Worm (Caenorhabditis elegans) whole organism, L3 larva: ENCODE results near the gene gpa-2.

Experiments used
- R02D3.7 ChIP-seq: fragments of 150-350 bp; optimal IDR thresholded peaks from 2 replicates; lab custom pipeline; 2014; ENCODE audit warnings: missing biosample characterization, missing genetic modification characterization
- ZK546.5 ChIP-seq: sonication (generic microtip); optimal IDR thresholded peaks from 2 replicates; lab custom pipeline; 2017; ENCODE audit warnings: missing biosample characterization, missing genetic modification characterization
- ama-1 ChIP-seq: fragments of 150-350 bp; optimal IDR thresholded peaks from 2 replicates; lab custom pipeline; 2018
- ceh-28 ChIP-seq: fragments of 150-350 bp; optimal IDR thresholded peaks from 2 replicates; lab custom pipeline; 2014; ENCODE audit warnings: missing biosample characterization, missing genetic modification reagents, missing genetic modification characterization
- ceh-82 ChIP-seq: fragments of 150-350 bp; optimal IDR thresholded peaks from 2 replicates; lab custom pipeline; 2014; ENCODE audit warnings: missing biosample characterization, missing genetic modification characterization
- ceh-9 ChIP-seq: sonication (generic microtip); optimal IDR thresholded peaks from 2 replicates; lab custom pipeline; 2018; ENCODE audit warnings: missing biosample characterization, missing genetic modification characterization
- egl-5 ChIP-seq: fragments of 150-350 bp; optimal IDR thresholded peaks from 2 replicates; lab custom pipeline; 2017; ENCODE audit warnings: missing biosample characterization, missing genetic modification reagents, missing genetic modification characterization, inconsistent platforms
- elt-1 ChIP-seq: fragments of 150-350 bp; optimal IDR thresholded peaks from 2 replicates; lab custom pipeline; 2014; ENCODE audit warnings: missing biosample characterization, missing genetic modification characterization
- elt-2 ChIP-seq: sonication (generic microtip); optimal IDR thresholded peaks from 2 replicates; lab custom pipeline; 2016; ENCODE audit warnings: missing genetic modification reagents, mild to moderate bottlenecking, missing genetic modification characterization, missing compliant biosample characterization
- elt-3 ChIP-seq, 3 experiments: fragments of 150-350 bp in 1 of 3; sonication (generic microtip) in 2 of 3; optimal IDR thresholded peaks; 2 replicates in 2 of 3; 4 replicates in 1 of 3; lab custom pipeline; 2014 to 2017; ENCODE audit warnings: missing biosample characterization in 3 of 3, missing genetic modification characterization in 3 of 3
- eor-1 ChIP-seq, 2 experiments: fragments of 150-350 bp; optimal IDR thresholded peaks; 2 replicates each; lab custom pipeline; 2014 to 2018; ENCODE audit warnings: missing biosample characterization in 2 of 2, missing genetic modification characterization in 2 of 2
- fkh-10 ChIP-seq: sonication (generic microtip); optimal IDR thresholded peaks from 2 replicates; lab custom pipeline; 2017; ENCODE audit warnings: missing biosample characterization, missing genetic modification reagents, missing genetic modification characterization
- fkh-2 ChIP-seq: fragments of 150-350 bp; optimal IDR thresholded peaks from 2 replicates; lab custom pipeline; 2014; ENCODE audit warnings: missing biosample characterization, missing genetic modification reagents, missing genetic modification characterization
- fos-1 ChIP-seq: fragments of 150-350 bp; optimal IDR thresholded peaks from 2 replicates; lab custom pipeline; 2014; ENCODE audit warnings: missing biosample characterization, missing genetic modification characterization
- hmg-11 ChIP-seq: sonication (generic microtip); optimal IDR thresholded peaks from 2 replicates; lab custom pipeline; 2016; ENCODE audit warnings: missing genetic modification characterization, missing compliant biosample characterization
- jun-1 ChIP-seq: fragments of 150-350 bp; optimal IDR thresholded peaks from 2 replicates; lab custom pipeline; 2014; ENCODE audit warnings: missing biosample characterization, missing genetic modification reagents, missing genetic modification characterization
- lin-15B ChIP-seq: fragments of 150-350 bp; optimal IDR thresholded peaks from 2 replicates; lab custom pipeline; 2014; ENCODE audit warnings: missing biosample characterization, missing genetic modification characterization
- lsy-12 ChIP-seq: sonication (generic microtip); optimal IDR thresholded peaks from 2 replicates; lab custom pipeline; 2016; ENCODE audit warnings: mild to moderate bottlenecking, missing genetic modification characterization, missing compliant biosample characterization
- mdl-1 ChIP-seq: fragments of 150-350 bp; optimal IDR thresholded peaks from 2 replicates; lab custom pipeline; 2014; ENCODE audit warnings: missing biosample characterization, missing genetic modification characterization
- mml-1 ChIP-seq: fragments of 150-350 bp; sonication (generic microtip); optimal IDR thresholded peaks from 3 replicates; lab custom pipeline; 2014; ENCODE audit warnings: missing biosample characterization, missing genetic modification characterization
- nfya-1 ChIP-seq: sonication (generic microtip); optimal IDR thresholded peaks from 2 replicates; lab custom pipeline; 2017; ENCODE audit warnings: missing genetic modification characterization, mild to moderate bottlenecking, missing compliant biosample characterization, antibody characterized with exemption, moderate library complexity; ENCODE audit not compliant: insufficient read depth
- nhr-11 ChIP-seq: fragments of 150-350 bp; optimal IDR thresholded peaks from 2 replicates; lab custom pipeline; 2014; ENCODE audit warnings: missing biosample characterization, missing genetic modification characterization
- nhr-12 ChIP-seq: fragments of 150-350 bp; optimal IDR thresholded peaks from 2 replicates; lab custom pipeline; 2014; ENCODE audit warnings: missing biosample characterization, missing genetic modification characterization
- nhr-237 ChIP-seq: fragments of 150-350 bp; optimal IDR thresholded peaks from 2 replicates; lab custom pipeline; 2014; ENCODE audit warnings: missing biosample characterization, missing genetic modification characterization
- nhr-25 ChIP-seq: sonication (generic microtip); optimal IDR thresholded peaks from 2 replicates; lab custom pipeline; 2017; ENCODE audit warnings: missing biosample characterization, missing genetic modification characterization
- nhr-28 ChIP-seq: fragments of 150-350 bp; optimal IDR thresholded peaks from 2 replicates; lab custom pipeline; 2014; ENCODE audit warnings: missing biosample characterization, missing genetic modification characterization
- nhr-67 ChIP-seq: fragments of 150-350 bp; optimal IDR thresholded peaks from 2 replicates; lab custom pipeline; 2014; ENCODE audit warnings: missing biosample characterization, missing genetic modification characterization
- nhr-76 ChIP-seq: fragments of 150-350 bp; sonication (generic microtip); optimal IDR thresholded peaks from 5 replicates; lab custom pipeline; 2014; ENCODE audit warnings: missing biosample characterization, missing genetic modification characterization
- nhr-77 ChIP-seq: fragments of 150-350 bp; optimal IDR thresholded peaks from 2 replicates; lab custom pipeline; 2014; ENCODE audit warnings: missing biosample characterization, missing genetic modification characterization
- pha-4 ChIP-seq: fragments of 150-350 bp; optimal IDR thresholded peaks from 2 replicates; lab custom pipeline; 2014; ENCODE audit warnings: missing biosample characterization, missing genetic modification reagents, missing genetic modification characterization
- pqm-1 ChIP-seq: fragments of 150-350 bp; optimal IDR thresholded peaks from 2 replicates; lab custom pipeline; 2017; ENCODE audit warnings: missing biosample characterization, missing genetic modification characterization, inconsistent platforms
- sea-2 ChIP-seq: fragments of 150-350 bp; sonication (generic microtip); optimal IDR thresholded peaks from 4 replicates; lab custom pipeline; 2014; ENCODE audit warnings: missing biosample characterization, missing genetic modification reagents, missing genetic modification characterization
- snpc-4 ChIP-seq: fragments of 150-350 bp; optimal IDR thresholded peaks from 2 replicates; lab custom pipeline; 2014; ENCODE audit warnings: missing biosample characterization, missing genetic modification characterization
- tbx-2 ChIP-seq: sonication (generic microtip); optimal IDR thresholded peaks from 2 replicates; lab custom pipeline; 2016; ENCODE audit warnings: mild to moderate bottlenecking, missing genetic modification characterization, missing compliant biosample characterization
- unc-39 ChIP-seq: sonication (generic microtip); optimal IDR thresholded peaks from 4 replicates; lab custom pipeline; 2017; ENCODE audit warnings: missing biosample characterization, missing genetic modification characterization
- unc-62 ChIP-seq: fragments of 150-350 bp; sonication (generic microtip); optimal IDR thresholded peaks from 4 replicates; lab custom pipeline; 2014; ENCODE audit warnings: missing biosample characterization, missing genetic modification reagents, missing genetic modification characterization
- zag-1 ChIP-seq: fragments of 150-350 bp; optimal IDR thresholded peaks from 2 replicates; lab custom pipeline; 2014; ENCODE audit warnings: missing biosample characterization, missing genetic modification characterization

The gpa-2 gene

ce11 chrV:8357756-8358155 is 13.0 kb upstream of the gpa-2 start:
- TF ChIP-seq mml-1 (tag; lab: Kevin White, UChicago) = no peak
- TF ChIP-seq nhr-12 = no peak
- TF ChIP-seq sea-2 = no peak
- TF ChIP-seq fkh-2 (tag; lab: Kevin White, UChicago) = no peak
- no peak for TF ChIP-seq nhr-11 (tag; lab: Kevin White, UChicago)
- no peak for TF ChIP-seq nhr-25 (tag; lab: Kevin White, UChicago)
- no peak for TF ChIP-seq snpc-4 (tag; lab: Kevin White, UChicago)
- no peak for TF ChIP-seq hmg-11 (tag; lab: Kevin White, UChicago)
- TF ChIP-seq nfya-1 = no peak
- no peak for TF ChIP-seq fos-1 (tag; lab: Kevin White, UChicago)
- TF ChIP-seq fkh-10 = no peak
- no peak for TF ChIP-seq ceh-28
- TF ChIP-seq tbx-2 (tag; lab: Kevin White, UChicago) = no peak
- no peak for TF ChIP-seq R02D3.7 (tag; lab: Kevin White, UChicago)
- TF ChIP-seq nhr-77 (tag; lab: Kevin White, UChicago) = no peak

- TF ChIP-seq elt-2 (tag; lab: Kevin White, UChicago) = no peak
- TF ChIP-seq ceh-82 = no peak
- no peak for TF ChIP-seq nhr-11 (tag; lab: Kevin White, UChicago)
- TF ChIP-seq lin-15B (tag; lab: Kevin White, UChicago) = no peak
- no peak for TF ChIP-seq snpc-4 (tag; lab: Kevin White, UChicago)
- no peak for TF ChIP-seq sea-2
- no peak for TF ChIP-seq elt-3 (tag; optimal IDR thresholded peaks at IDR 0.05; lab: Kevin White, UChicago)
- TF ChIP-seq fos-1 (tag; lab: Kevin White, UChicago) = no peak
- TF ChIP-seq nhr-76 (tag; lab: Kevin White, UChicago) = no peak
- no peak for TF ChIP-seq tbx-2 (tag; lab: Kevin White, UChicago)
- TF ChIP-seq fkh-2 (tag; lab: Kevin White, UChicago) = no peak
- no peak for TF ChIP-seq zag-1 (tag; lab: Kevin White, UChicago)
- TF ChIP-seq ceh-28 = no peak
- no peak for TF ChIP-seq nhr-67 (tag; lab: Kevin White, UChicago)
- TF ChIP-seq lsy-12 (tag; lab: Kevin White, UChicago) = no peak
- no peak for TF ChIP-seq egl-5 (tag; lab: Kevin White, UChicago)
- no peak for TF ChIP-seq mdl-1
- no peak for TF ChIP-seq ceh-9 (tag; lab: Kevin White, UChicago)
These were observed 12.1 kb upstream of the gpa-2 start for ce11 chrV:8358702-8359101.

ce11 chrV:8359113-8359564 is 11.7 kb upstream of the gpa-2 start, which contains the start of gene mpdu-1:
Gene mpdu-1, minus strand, starts transcription at chrV:8359163.
- TF ChIP-seq snpc-4 (tag; lab: Kevin White, UChicago) (peak; percentile 91), pha-4 (no peak), nhr-28 (no peak), nfya-1 (peak; percentile 63), elt-1 (tag; lab: Kevin White, UChicago) (no peak), jun-1 (tag; lab: Kevin White, UChicago) (peak; percentile 51), zag-1 (tag; lab: Kevin White, UChicago) (no peak), lin-15B (tag; lab: Kevin White, UChicago) (peak; percentile 59), tbx-2 (tag; lab: Kevin White, UChicago) (no peak), ceh-28 (no peak), nhr-237 (no peak), ZK546.5 (tag; lab: Kevin White, UChicago) (no peak), unc-39 (no peak), fkh-10 (no peak), ama-1 (lab: Kevin White, UChicago) (no peak), pqm-1 (peak; percentile 78), nhr-25 (tag; lab: Kevin White, UChicago) (peak; percentile 9), R02D3.7 (tag; lab: Kevin White, UChicago) (peak; percentile 3), hmg-11 (tag; lab: Kevin White, UChicago) (peak; percentile 24), nhr-77 (tag; lab: Kevin White, UChicago) (no peak), unc-62 (no peak), mdl-1 (no peak), fos-1 (tag; lab: Kevin White, UChicago) (no peak), eor-1 (tag; optimal IDR thresholded peaks at IDR 0.05; lab: Kevin White, UChicago) (no peak), lsy-12 (tag; lab: Kevin White, UChicago) (no peak), elt-2 (tag; lab: Kevin White, UChicago) (peak; percentile 82)

- TF ChIP-seq sea-2 = no peak
- TF ChIP-seq nhr-28 = no peak
- TF ChIP-seq pha-4 = no peak
These were observed 11.0 kb upstream of the gpa-2 start, which contains the start of gene F38E1.6 for ce11 chrV:8359792-8360191. Gene F38E1.6, plus strand, starts transcription at chrV:8360092.
